Fruit fly (Drosophila melanogaster) whole organism, embryonic: ENCODE measurements around the gene Cp36.

Source experiments
- CG10654 ChIP-seq: fragments of 200-800 bp; sonication (Bioruptor generic); optimal IDR thresholded peaks from 2 replicates; lab custom pipeline; 2016; ENCODE audit warnings: missing biosample characterization, missing genetic modification characterization
- CG12104 ChIP-seq: fragments of 200-800 bp; sonication (Bioruptor generic); optimal IDR thresholded peaks from 3 replicates; lab custom pipeline; 2016; ENCODE audit warnings: missing biosample characterization, missing genetic modification characterization
- CG13123 ChIP-seq: fragments of 200-800 bp; sonication (Bioruptor generic); optimal IDR thresholded peaks from 2 replicates; lab custom pipeline; 2016; ENCODE audit warnings: missing biosample characterization, missing genetic modification characterization
- CG14050 ChIP-seq: fragments of 200-800 bp; sonication (Bioruptor generic); IDR thresholded peaks from 3 replicates; pipeline ENCODE4 v1.3.6; 2022; ENCODE audit warnings: missing biosample characterization, missing genetic modification characterization
- CG14441 ChIP-seq: fragments of 200-800 bp; sonication (Bioruptor generic); IDR thresholded peaks from 2 replicates; pipeline ENCODE4 v1.3.6; 2022; ENCODE audit warnings: missing biosample characterization, missing genetic modification characterization
- CG15011 ChIP-seq: fragments of 200-800 bp; sonication (Bioruptor generic); optimal IDR thresholded peaks from 3 replicates; lab custom pipeline; 2018; ENCODE audit warnings: missing biosample characterization, mild to moderate bottlenecking, missing genetic modification characterization
- CG1529 ChIP-seq: fragments of 200-800 bp; sonication (Bioruptor generic); optimal IDR thresholded peaks from 3 replicates; lab custom pipeline; 2018; ENCODE audit warnings: missing biosample characterization, missing genetic modification characterization
- CG15696 ChIP-seq: fragments of 200-800 bp; sonication (Bioruptor generic); optimal IDR thresholded peaks from 2 replicates; lab custom pipeline; 2019; ENCODE audit warnings: missing biosample characterization, mild to moderate bottlenecking, missing genetic modification characterization, moderate library complexity
- CG1792 ChIP-seq: fragments of 200-800 bp; sonication (Bioruptor generic); optimal IDR thresholded peaks from 2 replicates; lab custom pipeline; 2016; ENCODE audit warnings: missing biosample characterization, missing genetic modification characterization
- CG2129 ChIP-seq: fragments of 200-800 bp; sonication (Bioruptor generic); IDR thresholded peaks from 2 replicates; pipeline ENCODE4 v1.3.6; 2022; ENCODE audit warnings: missing biosample characterization, missing genetic modification characterization; ENCODE audit not compliant: partially characterized antibody
- CG2202 ChIP-seq: fragments of 200-800 bp; sonication (Bioruptor generic); optimal IDR thresholded peaks from 2 replicates; lab custom pipeline; 2018; ENCODE audit warnings: missing biosample characterization, mild to moderate bottlenecking, missing genetic modification characterization
- CG3065 ChIP-seq: fragments of 200-800 bp; sonication (Bioruptor generic); optimal IDR thresholded peaks from 2 replicates; lab custom pipeline; 2016; ENCODE audit warnings: missing biosample characterization, missing genetic modification characterization
- CG32767 ChIP-seq: fragments of 200-800 bp; sonication (Bioruptor generic); IDR thresholded peaks from 2 replicates; pipeline ENCODE4 v1.3.6; 2022; ENCODE audit warnings: missing biosample characterization, missing genetic modification characterization
- CG3995 ChIP-seq: fragments of 200-800 bp; sonication (Bioruptor generic); optimal IDR thresholded peaks from 3 replicates; lab custom pipeline; 2016; ENCODE audit warnings: missing biosample characterization, missing genetic modification characterization
- CG6175 ChIP-seq: fragments of 200-800 bp; sonication (Bioruptor generic); IDR thresholded peaks from 3 replicates; pipeline ENCODE4 v1.3.6; 2022; ENCODE audit warnings: missing biosample characterization, missing genetic modification characterization
- CG9817 ChIP-seq: fragments of 200-800 bp; sonication (Bioruptor generic); optimal IDR thresholded peaks from 2 replicates; lab custom pipeline; 2018; ENCODE audit warnings: missing biosample characterization, mild to moderate bottlenecking, missing genetic modification characterization, moderate library complexity
- CkIIα-i1 ChIP-seq: fragments of 200-800 bp; sonication (Bioruptor generic); IDR thresholded peaks from 2 replicates; pipeline ENCODE4 v1.3.6; 2022; ENCODE audit warnings: missing biosample characterization, missing genetic modification characterization
- D19B ChIP-seq: fragments of 200-800 bp; sonication (Bioruptor generic); optimal IDR thresholded peaks from 2 replicates; lab custom pipeline; 2017; ENCODE audit warnings: missing biosample characterization, mild to moderate bottlenecking, missing genetic modification characterization
- Dfd ChIP-seq, 2 experiments: fragments of >200 bp; optimal IDR thresholded peaks; 2 replicates each; lab custom pipeline; 2017; ENCODE audit warnings: missing biosample characterization in 2 of 2, missing genetic modification characterization in 2 of 2
- Doc3 ChIP-seq: fragments of 200-800 bp; sonication (Bioruptor generic); IDR thresholded peaks from 3 replicates; pipeline ENCODE4 v1.3.6; 2022; ENCODE audit warnings: missing biosample characterization, missing genetic modification characterization; ENCODE audit not compliant: partially characterized antibody
- GATAe ChIP-seq: fragments of 200-800 bp; sonication (Bioruptor generic); conservative IDR thresholded peaks from 2 replicates; pipeline ENCODE4 v1.3.6; 2022; ENCODE audit warnings: missing biosample characterization, missing genetic modification characterization
- HLHmδ ChIP-seq: fragments of 200-800 bp; sonication (Bioruptor generic); optimal IDR thresholded peaks from 2 replicates; lab custom pipeline; 2018; ENCODE audit warnings: missing biosample characterization, mild to moderate bottlenecking, missing genetic modification characterization, moderate library complexity
- Hmr ChIP-seq: fragments of 200-800 bp; sonication (Bioruptor generic); optimal IDR thresholded peaks from 3 replicates; lab custom pipeline; 2017; ENCODE audit warnings: mild to moderate bottlenecking, missing biosample characterization, missing genetic modification reagents, missing genetic modification characterization
- Hmx ChIP-seq: fragments of 200-800 bp; sonication (Bioruptor generic); optimal IDR thresholded peaks from 2 replicates; lab custom pipeline; 2016; ENCODE audit warnings: missing biosample characterization, missing genetic modification characterization
- MTF-1 ChIP-seq: fragments of 200-800 bp; sonication (Bioruptor generic); optimal IDR thresholded peaks from 2 replicates; lab custom pipeline; 2018; ENCODE audit warnings: missing biosample characterization, mild to moderate bottlenecking, missing genetic modification characterization, borderline replicate concordance
- PHDP ChIP-seq: fragments of 200-800 bp; sonication (Bioruptor generic); optimal IDR thresholded peaks from 3 replicates; lab custom pipeline; 2018; ENCODE audit warnings: missing biosample characterization, mild to moderate bottlenecking, missing genetic modification characterization, moderate library complexity
- Poxn ChIP-seq: fragments of 200-800 bp; sonication (Bioruptor generic); IDR thresholded peaks from 2 replicates; pipeline ENCODE4 v1.3.6; 2022; ENCODE audit warnings: missing biosample characterization, missing genetic modification characterization
- Rfx ChIP-seq: fragments of 200-800 bp; sonication (Bioruptor generic); IDR thresholded peaks from 2 replicates; pipeline ENCODE4 v1.3.6; 2022; ENCODE audit warnings: missing biosample characterization, missing genetic modification characterization
- ac ChIP-seq: fragments of 200-800 bp; sonication (Bioruptor generic); optimal IDR thresholded peaks from 3 replicates; lab custom pipeline; 2017; ENCODE audit warnings: missing biosample characterization, mild to moderate bottlenecking, missing genetic modification characterization
- ase ChIP-seq: fragments of 200-800 bp; sonication (Bioruptor generic); IDR thresholded peaks from 3 replicates; pipeline ENCODE4 v1.3.6; 2022; ENCODE audit warnings: missing biosample characterization, missing genetic modification characterization
- az2 ChIP-seq: fragments of 200-800 bp; sonication (Bioruptor generic); optimal IDR thresholded peaks from 3 replicates; lab custom pipeline; 2016; ENCODE audit warnings: missing biosample characterization, missing genetic modification characterization
- crp ChIP-seq, 2 experiments: fragments of 200-800 bp; sonication (Bioruptor generic); optimal IDR thresholded peaks; 2 replicates in 1 of 2; 3 replicates in 1 of 2; lab custom pipeline; 2017; ENCODE audit warnings: missing biosample characterization in 2 of 2, missing genetic modification characterization in 2 of 2, mild to moderate bottlenecking in 1 of 2, moderate library complexity in 1 of 2
- dati ChIP-seq: fragments of 200-800 bp; sonication (Bioruptor generic); IDR thresholded peaks from 2 replicates; pipeline ENCODE4 v1.3.6; 2022; ENCODE audit warnings: missing biosample characterization, missing genetic modification characterization
- dimm ChIP-seq: fragments of 200-800 bp; sonication (Bioruptor generic); IDR thresholded peaks from 2 replicates; pipeline ENCODE4 v1.3.6; 2022; ENCODE audit warnings: missing biosample characterization, missing genetic modification characterization
- gem ChIP-seq: fragments of 200-800 bp; sonication (Bioruptor generic); optimal IDR thresholded peaks from 2 replicates; lab custom pipeline; 2019; ENCODE audit warnings: missing biosample characterization, mild to moderate bottlenecking, missing genetic modification characterization, moderate library complexity
- lov ChIP-seq, 2 experiments: fragments of 200-800 bp in 1 of 2; fragments of >200 bp in 1 of 2; sonication (Bioruptor generic) in 1 of 2; IDR thresholded peaks in 1 of 2; optimal IDR thresholded peaks in 1 of 2; 2 replicates in 1 of 2; 3 replicates in 1 of 2; pipeline versions ENCODE4 v1.3.6 to Lab custom; 2017 to 2022; ENCODE audit warnings: missing biosample characterization in 1 of 2, missing genetic modification characterization in 1 of 2
- maf-S ChIP-seq: fragments of 200-800 bp; sonication (Bioruptor generic); optimal IDR thresholded peaks from 2 replicates; lab custom pipeline; 2016; ENCODE audit warnings: missing biosample characterization, missing genetic modification characterization
- mld ChIP-seq: fragments of 200-800 bp; sonication (Bioruptor generic); IDR thresholded peaks from 3 replicates; pipeline ENCODE4 v1.3.6; 2022; ENCODE audit warnings: missing biosample characterization, missing genetic modification characterization; ENCODE audit not compliant: partially characterized antibody
- oc ChIP-seq: fragments of 200-800 bp; sonication (Bioruptor generic); optimal IDR thresholded peaks from 2 replicates; lab custom pipeline; 2018; ENCODE audit warnings: missing biosample characterization, mild to moderate bottlenecking, missing genetic modification characterization, moderate library complexity
- pb ChIP-seq: fragments of 200-800 bp; sonication (Bioruptor generic); optimal IDR thresholded peaks from 3 replicates; lab custom pipeline; 2016; ENCODE audit warnings: missing biosample characterization, missing genetic modification characterization
- peb ChIP-seq: fragments of 200-800 bp; sonication (Bioruptor generic); IDR thresholded peaks from 2 replicates; pipeline ENCODE4 v1.3.6; 2022; ENCODE audit warnings: missing biosample characterization, missing genetic modification characterization
- pros ChIP-seq: fragments of 200-800 bp; sonication (Bioruptor generic); optimal IDR thresholded peaks from 3 replicates; lab custom pipeline; 2019; ENCODE audit warnings: missing biosample characterization, mild to moderate bottlenecking, missing genetic modification characterization, moderate library complexity
- salm ChIP-seq: fragments of 200-800 bp; sonication (Bioruptor generic); optimal IDR thresholded peaks from 2 replicates; lab custom pipeline; 2018; ENCODE audit warnings: missing biosample characterization, mild to moderate bottlenecking, missing genetic modification characterization
- sima ChIP-seq: fragments of 200-800 bp; sonication (Bioruptor generic); optimal IDR thresholded peaks from 2 replicates; lab custom pipeline; 2016; ENCODE audit warnings: missing biosample characterization, missing genetic modification characterization
- slou ChIP-seq: fragments of 200-800 bp; sonication (Bioruptor generic); optimal IDR thresholded peaks from 3 replicates; lab custom pipeline; 2016; ENCODE audit warnings: missing biosample characterization, missing genetic modification characterization
- sr ChIP-seq: fragments of 200-800 bp; sonication (Bioruptor generic); IDR thresholded peaks from 3 replicates; pipeline ENCODE4 v1.3.6; 2022; ENCODE audit warnings: missing biosample characterization, missing genetic modification characterization
- stc ChIP-seq: fragments of 200-800 bp; sonication (Bioruptor generic); IDR thresholded peaks from 2 replicates; pipeline ENCODE4 v1.3.6; 2022; ENCODE audit warnings: missing biosample characterization, missing genetic modification characterization
- stwl ChIP-seq: fragments of 200-800 bp; sonication (Bioruptor generic); optimal IDR thresholded peaks from 3 replicates; lab custom pipeline; 2018; ENCODE audit warnings: missing biosample characterization, mild to moderate bottlenecking, missing genetic modification characterization, moderate library complexity
- wor ChIP-seq: fragments of 200-800 bp; sonication (Bioruptor generic); IDR thresholded peaks from 2 replicates; pipeline ENCODE4 v1.3.6; 2022; ENCODE audit warnings: missing biosample characterization, missing genetic modification characterization
- zfh1 ChIP-seq: fragments of 200-800 bp; sonication (Bioruptor generic); IDR thresholded peaks from 3 replicates; pipeline ENCODE4 v1.3.6; 2022; ENCODE audit warnings: missing biosample characterization, missing genetic modification characterization

The Cp36 gene

dm6 chrX:8455019-8455555, 24.0 kb upstream of the Cp36 start, which contains the start of gene org-1 (continued):
- TF ChIP-seq mld (no peak), slou (GFP tag; lab: Kevin White, UChicago) (peak; percentile 79), maf-S (GFP tag; lab: Kevin White, UChicago) (peak; percentile 72), Doc3 (GFP tag; lab: Robert Waterston, UW) (no peak), stwl (peak; percentile 64), Hmr (GFP tag; lab: Kevin White, UChicago) (peak; percentile 84), CG3065 (GFP tag; lab: Kevin White, UChicago) (peak; percentile 89), CG9817 (tag; lab: Kevin White, UChicago) (peak; percentile 96), salm (tag; lab: Kevin White, UChicago) (peak; percentile 94), D19B (peak; percentile 73), oc (tag; lab: Kevin White, UChicago) (peak; percentile 96), CG12104 (GFP tag; lab: Kevin White, UChicago) (peak; percentile 82), HLHmδ (GFP tag; lab: Kevin White, UChicago) (peak; percentile 7), pb (peak; percentile 47), CG10654 (GFP tag; lab: Kevin White, UChicago) (peak; percentile 88), Poxn (GFP tag; lab: Robert Waterston, UW) (peak; percentile 84), CG14050 (peak; percentile 95), CkIIα-i1 (GFP tag; lab: Robert Waterston, UW) (peak; percentile 76; the same call in 1 of the 2 replicates), dimm (GFP tag; lab: Robert Waterston, UW) (peak; percentile 96), CG14441 (peak; percentile 98), dati (peak; percentile 97), Rfx (GFP tag; lab: Robert Waterston, UW) (peak; percentile 97), GATAe (GFP tag; lab: Robert Waterston, UW) (peak; percentile 76), PHDP (tag; lab: Kevin White, UChicago) (peak; percentile 94), CG1792 (GFP tag; lab: Kevin White, UChicago) (peak; percentile 55), pros (peak; percentile 23), Dfd (GFP tag; optimal IDR thresholded peaks at IDR 0.05; lab: Kevin White, UChicago) (no peak), gem (tag; lab: Kevin White, UChicago) (peak; percentile 97), CG15011 (GFP tag; lab: Kevin White, UChicago) (peak; percentile 86), CG6175 (GFP tag; lab: Robert Waterston, UW) (peak; percentile 93), ac (GFP tag; lab: Kevin White, UChicago) (peak; percentile 93), zfh1 (GFP tag; lab: Robert Waterston, UW) (peak; percentile 99), CG32767 (peak; percentile 96), sima (peak; percentile 10), CG15696 (tag; lab: Kevin White, UChicago) (peak; percentile 98), CG2202 (peak; percentile 90), ase (peak; percentile 96), wor (GFP tag; lab: Robert Waterston, UW) (peak; percentile 95), Hmx (peak; percentile 51), az2 (GFP tag; lab: Kevin White, UChicago) (peak; percentile 95), CG2129 (no peak), CG13123 (GFP tag; lab: Kevin White, UChicago) (peak; percentile 90), peb (GFP tag; lab: Robert Waterston, UW) (peak; percentile 96), MTF-1 (GFP tag; lab: Kevin White, UChicago) (peak; percentile 91), crp (GFP tag; optimal IDR thresholded peaks at IDR 0.05; lab: Kevin White, UChicago) (peak in 1 of 2 experiments; percentile 59), lov (optimal IDR thresholded peaks at IDR 0.05; lab: Kevin White, UChicago) (no peak), lov (GFP tag; IDR thresholded peaks at IDR 0.05; lab: Robert Waterston, UW) (peak; percentile 99), sr (GFP tag; lab: Robert Waterston, UW) (peak; percentile 74; the same call in 2 of the 3 replicates), stc (GFP tag; lab: Robert Waterston, UW) (peak; percentile 96), CG3995 (peak; percentile 34), CG1529 (GFP tag; lab: Kevin White, UChicago) (peak; percentile 94)
